Worm (Caenorhabditis elegans) whole organism, mixed stage, embryonic: ENCODE results near the gene Y61B8B.3.

Experiments
- M03D4.4 ChIP-seq: sonication (generic microtip); optimal IDR thresholded peaks from 2 replicates; lab custom pipeline; 2017; ENCODE audit warnings: mild to moderate bottlenecking, missing genetic modification characterization, missing compliant biosample characterization
- bed-3 ChIP-seq: fragments of 200-800 bp; sonication (Bioruptor generic); optimal IDR thresholded peaks from 3 replicates; lab custom pipeline; 2018; ENCODE audit warnings: mild to moderate bottlenecking, missing genetic modification characterization, moderate library complexity, missing compliant biosample characterization
- blmp-1 ChIP-seq: fragments of 150-350 bp; optimal IDR thresholded peaks from 2 replicates; lab custom pipeline; 2014; ENCODE audit warnings: missing biosample characterization, missing genetic modification characterization
- ceh-39 ChIP-seq: fragments of 150-350 bp; optimal IDR thresholded peaks from 2 replicates; lab custom pipeline; 2014; ENCODE audit warnings: missing biosample characterization, missing genetic modification characterization
- ceh-83 ChIP-seq: fragments of 200-800 bp; sonication (Bioruptor generic); optimal IDR thresholded peaks from 2 replicates; lab custom pipeline; 2018; ENCODE audit warnings: mild to moderate bottlenecking, missing genetic modification characterization, missing compliant biosample characterization
- ces-1 ChIP-seq: fragments of 150-350 bp; optimal IDR thresholded peaks from 2 replicates; lab custom pipeline; 2014; ENCODE audit warnings: missing biosample characterization, missing genetic modification reagents, missing genetic modification characterization
- cnd-1 ChIP-seq: fragments of 200-800 bp; sonication (Bioruptor generic); optimal IDR thresholded peaks from 2 replicates; lab custom pipeline; 2018; ENCODE audit warnings: mild to moderate bottlenecking, missing genetic modification characterization, missing compliant biosample characterization
- drap-1 ChIP-seq: fragments of 200-800 bp; sonication (Bioruptor generic); optimal IDR thresholded peaks from 3 replicates; lab custom pipeline; 2018; ENCODE audit warnings: mild to moderate bottlenecking, missing genetic modification characterization, missing compliant biosample characterization
- elt-1 ChIP-seq: sonication (generic microtip); optimal IDR thresholded peaks from 2 replicates; lab custom pipeline; 2017; ENCODE audit warnings: missing genetic modification characterization, mild to moderate bottlenecking, missing compliant biosample characterization, antibody characterized with exemption, moderate library complexity, borderline replicate concordance; ENCODE audit not compliant: insufficient read depth
- elt-3 ChIP-seq: fragments of 150-350 bp; optimal IDR thresholded peaks from 2 replicates; lab custom pipeline; 2014; ENCODE audit warnings: missing biosample characterization, missing genetic modification characterization
- flh-1 ChIP-seq: fragments of 200-800 bp; sonication (Bioruptor generic); optimal IDR thresholded peaks from 2 replicates; lab custom pipeline; 2018; ENCODE audit warnings: mild to moderate bottlenecking, missing genetic modification characterization, moderate library complexity, missing compliant biosample characterization
- ham-2 ChIP-seq: fragments of 200-800 bp; sonication (Bioruptor generic); optimal IDR thresholded peaks from 2 replicates; lab custom pipeline; 2018; ENCODE audit warnings: mild to moderate bottlenecking, missing genetic modification characterization, missing compliant biosample characterization
- hlh-1 ChIP-seq: fragments of 150-350 bp; optimal IDR thresholded peaks from 2 replicates; lab custom pipeline; 2014; ENCODE audit warnings: missing biosample characterization, missing genetic modification reagents, missing genetic modification characterization
- lin-13 ChIP-seq: fragments of 150-350 bp; optimal IDR thresholded peaks from 2 replicates; lab custom pipeline; 2014; ENCODE audit warnings: missing biosample characterization, missing genetic modification characterization
- lsy-2 ChIP-seq: fragments of 150-350 bp; optimal IDR thresholded peaks from 2 replicates; lab custom pipeline; 2014; ENCODE audit warnings: missing biosample characterization, missing genetic modification characterization
- mab-5 ChIP-seq: fragments of 150-350 bp; optimal IDR thresholded peaks from 2 replicates; lab custom pipeline; 2014; ENCODE audit warnings: missing biosample characterization, missing genetic modification characterization
- mep-1 ChIP-seq: fragments of 150-350 bp; optimal IDR thresholded peaks from 2 replicates; lab custom pipeline; 2017; ENCODE audit warnings: missing biosample characterization, missing genetic modification reagents, missing genetic modification characterization, inconsistent platforms
- mls-2 ChIP-seq: sonication (generic microtip); optimal IDR thresholded peaks from 2 replicates; lab custom pipeline; 2016; ENCODE audit warnings: mild to moderate bottlenecking, missing genetic modification characterization, moderate library complexity, missing compliant biosample characterization
- nhr-12 ChIP-seq: fragments of 150-350 bp; optimal IDR thresholded peaks from 2 replicates; lab custom pipeline; 2014; ENCODE audit warnings: missing biosample characterization, missing genetic modification characterization
- nhr-237 ChIP-seq: fragments of 150-350 bp; optimal IDR thresholded peaks from 2 replicates; lab custom pipeline; 2014; ENCODE audit warnings: missing biosample characterization, missing genetic modification characterization
- nhr-28 ChIP-seq: fragments of 150-350 bp; optimal IDR thresholded peaks from 2 replicates; lab custom pipeline; 2014; ENCODE audit warnings: missing biosample characterization, missing genetic modification characterization
- nhr-76 ChIP-seq: sonication (generic microtip); optimal IDR thresholded peaks from 2 replicates; lab custom pipeline; 2017; ENCODE audit warnings: missing biosample characterization, missing genetic modification characterization
- pha-4 ChIP-seq: fragments of 150-350 bp; optimal IDR thresholded peaks from 2 replicates; lab custom pipeline; 2018; ENCODE audit warnings: missing biosample characterization, missing genetic modification reagents, missing genetic modification characterization
- sem-2 ChIP-seq: fragments of 200-800 bp; sonication (Bioruptor generic); optimal IDR thresholded peaks from 2 replicates; lab custom pipeline; 2018; ENCODE audit warnings: mild to moderate bottlenecking, missing genetic modification characterization, missing compliant biosample characterization
- snpc-4 ChIP-seq: fragments of 150-350 bp; optimal IDR thresholded peaks from 2 replicates; lab custom pipeline; 2014; ENCODE audit warnings: missing biosample characterization, missing genetic modification characterization
- sptf-1 ChIP-seq: sonication (generic microtip); optimal IDR thresholded peaks from 2 replicates; lab custom pipeline; 2017; ENCODE audit warnings: mild to moderate bottlenecking, missing genetic modification characterization, moderate library complexity, missing compliant biosample characterization
- tbx-8 ChIP-seq: fragments of 200-800 bp; sonication (Bioruptor generic); optimal IDR thresholded peaks from 2 replicates; lab custom pipeline; 2018; ENCODE audit warnings: mild to moderate bottlenecking, missing genetic modification characterization, moderate library complexity, missing compliant biosample characterization
- unc-120 ChIP-seq: sonication (generic microtip); optimal IDR thresholded peaks from 2 replicates; lab custom pipeline; 2017; ENCODE audit warnings: missing genetic modification characterization, missing compliant biosample characterization; ENCODE audit not compliant: poor library complexity, severe bottlenecking
- unc-39 ChIP-seq: fragments of 150-350 bp; optimal IDR thresholded peaks from 2 replicates; lab custom pipeline; 2014; ENCODE audit warnings: missing biosample characterization, missing genetic modification characterization
- unc-62 ChIP-seq: fragments of 150-350 bp; optimal IDR thresholded peaks from 2 replicates; lab custom pipeline; 2014; ENCODE audit warnings: missing biosample characterization, missing genetic modification reagents, missing genetic modification characterization
- zip-8 ChIP-seq: fragments of 150-350 bp; optimal IDR thresholded peaks from 2 replicates; lab custom pipeline; 2014; ENCODE audit warnings: missing biosample characterization, missing genetic modification characterization
- ztf-11 ChIP-seq: fragments of 150-350 bp; optimal IDR thresholded peaks from 2 replicates; lab custom pipeline; 2014; ENCODE audit warnings: missing biosample characterization, missing genetic modification characterization

The Y61B8B.3 gene

ce11 chrV:17307926-17308325 lies 4.4 kb downstream of the Y61B8B.3 start:
- TF ChIP-seq zip-8 (tag; lab: Kevin White, UChicago) = no peak
- no peak for TF ChIP-seq hlh-1 (tag; lab: Kevin White, UChicago)
- no peak for TF ChIP-seq mab-5
- no peak for TF ChIP-seq flh-1 (GFP tag; lab: Kevin White, UChicago)
- TF ChIP-seq unc-39 (tag; lab: Kevin White, UChicago) = no peak
- TF ChIP-seq mls-2 (tag; lab: Kevin White, UChicago) = no peak
- no peak for TF ChIP-seq nhr-12 (tag; lab: Kevin White, UChicago)
- TF ChIP-seq M03D4.4 (tag; lab: Kevin White, UChicago) = no peak
- no peak for TF ChIP-seq ceh-39 (tag; lab: Kevin White, UChicago)
- TF ChIP-seq drap-1 (GFP tag; lab: Kevin White, UChicago) = no peak
- no peak for TF ChIP-seq lsy-2
- TF ChIP-seq elt-3 (tag; lab: Kevin White, UChicago) = no peak
- no peak for TF ChIP-seq snpc-4 (tag; lab: Kevin White, UChicago)
- no peak for TF ChIP-seq ces-1 (GFP tag; lab: Kevin White, UChicago)
- TF ChIP-seq nhr-28 (tag; lab: Kevin White, UChicago) = no peak
- no peak for TF ChIP-seq ham-2 (GFP tag; lab: Kevin White, UChicago)
- no peak for TF ChIP-seq blmp-1 (tag; lab: Kevin White, UChicago)
- TF ChIP-seq bed-3 (GFP tag; lab: Kevin White, UChicago) = no peak
- no peak for TF ChIP-seq mep-1 (tag; lab: Kevin White, UChicago)

ce11 chrV:17303392-17303791 lies 8.9 kb downstream of the Y61B8B.3 start:
- TF ChIP-seq cnd-1 (no peak), unc-62 (GFP tag; lab: Kevin White, UChicago) (no peak), flh-1 (GFP tag; lab: Kevin White, UChicago) (no peak), elt-1 (tag; lab: Kevin White, UChicago) (no peak), mls-2 (tag; lab: Kevin White, UChicago) (no peak), hlh-1 (tag; lab: Kevin White, UChicago) (no peak), lin-13 (tag; lab: Kevin White, UChicago) (no peak), mab-5 (no peak), drap-1 (GFP tag; lab: Kevin White, UChicago) (no peak), nhr-237 (tag; lab: Kevin White, UChicago) (no peak), nhr-76 (no peak), tbx-8 (GFP tag; lab: Kevin White, UChicago) (no peak), lsy-2 (no peak)

ce11 chrV:17302754-17303153 lies 9.5 kb downstream of the Y61B8B.3 start, which contains the start of gene sri-70:
Gene sri-70 (plus strand): TSS chrV:17303054.
- no peak for TF ChIP-seq pha-4
- TF ChIP-seq hlh-1 (tag; lab: Kevin White, UChicago) = no peak
- no peak for TF ChIP-seq elt-3 (tag; lab: Kevin White, UChicago)
- no peak for TF ChIP-seq unc-39 (tag; lab: Kevin White, UChicago)
- TF ChIP-seq lsy-2 = no peak
- TF ChIP-seq mep-1 (tag; lab: Kevin White, UChicago) = no peak

ce11 chrV:17301375-17301774 lies 10.9 kb downstream of the Y61B8B.3 start, which contains the start of gene K10G4.5:
Gene K10G4.5 (minus strand): TSS chrV:17301475.
- TF ChIP-seq ztf-11 (tag; lab: Kevin White, UChicago) = no peak
- TF ChIP-seq nhr-28 (tag; lab: Kevin White, UChicago) = no peak
- no peak for TF ChIP-seq snpc-4 (tag; lab: Kevin White, UChicago)
- no peak for TF ChIP-seq ceh-83 (GFP tag; lab: Kevin White, UChicago)
- TF ChIP-seq mep-1 (tag; lab: Kevin White, UChicago) = no peak
- TF ChIP-seq nhr-237 (tag; lab: Kevin White, UChicago) = no peak
- no peak for TF ChIP-seq unc-62 (GFP tag; lab: Kevin White, UChicago)
- no peak for TF ChIP-seq unc-120 (tag; lab: Kevin White, UChicago)
- TF ChIP-seq ceh-39 (tag; lab: Kevin White, UChicago) = no peak
- TF ChIP-seq lsy-2 = no peak
- no peak for TF ChIP-seq elt-3 (tag; lab: Kevin White, UChicago)
- no peak for TF ChIP-seq nhr-76
- TF ChIP-seq drap-1 (GFP tag; lab: Kevin White, UChicago) = no peak
- no peak for TF ChIP-seq tbx-8 (GFP tag; lab: Kevin White, UChicago)
- no peak for TF ChIP-seq blmp-1 (tag; lab: Kevin White, UChicago)
- no peak for TF ChIP-seq sptf-1
- TF ChIP-seq, all 35 proteins: peak for 0

- TF ChIP-seq tbx-8 (GFP tag; lab: Kevin White, UChicago) = no peak
- TF ChIP-seq hlh-1 (tag; lab: Kevin White, UChicago) = no peak
- TF ChIP-seq sem-2 (GFP tag; lab: Kevin White, UChicago) = no peak
- no peak for TF ChIP-seq unc-120 (tag; lab: Kevin White, UChicago)
- TF ChIP-seq sptf-1 = no peak
These were observed 13.6 kb downstream of the Y61B8B.3 start for ce11 chrV:17298657-17299056.
